Fruit fly (Drosophila melanogaster): Measurements from ENCODE around the gene CG44532.

The CG44532 gene

DNA sequence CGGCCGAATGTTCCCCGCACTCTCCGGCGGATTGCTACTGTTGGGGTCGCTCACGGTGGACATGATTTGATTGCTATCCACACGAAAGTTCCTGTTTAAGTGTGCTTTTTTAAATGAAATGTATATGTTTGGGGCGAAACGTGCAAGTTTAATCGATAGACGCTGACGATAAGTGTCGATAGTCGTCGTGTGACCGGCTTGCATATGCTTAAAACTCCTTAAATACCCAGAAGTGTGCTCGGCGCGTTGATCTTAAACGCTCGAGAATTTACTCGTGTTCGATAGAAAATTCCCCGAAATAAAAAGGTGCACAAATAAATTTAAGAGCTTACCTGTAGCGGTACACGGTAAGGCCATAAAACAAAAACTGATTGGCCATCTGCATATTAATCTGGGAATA, at the start of gene CG44532, which contains the start of gene Zpr1:
TSS of gene CG44532 (plus strand) at position 181 of the 400 bp plus-strand sequence.
TSS of gene Zpr1 (minus strand) at position 179 of the 400 bp plus-strand sequence.
- TF ChIP-seq HLH4C (GFP tag; IDR thresholded peaks at IDR 0.05; ENCODE audit: partially characterized antibody): peak; percentile 64; the same call in 2 of the 3 replicates
- TF ChIP-seq CG7963 (GFP tag; IDR thresholded peaks at IDR 0.05; ENCODE audit: partially characterized antibody): peak; percentile 49; the same call in 1 of the 3 replicates
- TF ChIP-seq CG34224 (GFP tag; IDR thresholded peaks at IDR 0.05; ENCODE audit: partially characterized antibody): peak; percentile 52
- TF ChIP-seq CG14860 (GFP tag; IDR thresholded peaks at IDR 0.05; ENCODE audit: partially characterized antibody): peak; percentile 59
- TF ChIP-seq zen2 (GFP tag; IDR thresholded peaks at IDR 0.05; ENCODE audit: partially characterized antibody): peak; percentile 20; the same call in 1 of the 3 replicates
- TF ChIP-seq hbn (GFP tag; IDR thresholded peaks at IDR 0.05; ENCODE audit: partially characterized antibody): peak; percentile 49
- peak; percentile 52 for TF ChIP-seq inv (GFP tag; IDR thresholded peaks at IDR 0.05; ENCODE audit: partially characterized antibody)
- peak; percentile 56; the same call in 1 of the 2 replicates for TF ChIP-seq sna (GFP tag; IDR thresholded peaks at IDR 0.05; ENCODE audit: partially characterized antibody)
- TF ChIP-seq CG13287 (GFP tag; IDR thresholded peaks at IDR 0.05; ENCODE audit: partially characterized antibody): peak; percentile 77
- 0 out of 2 replicates have a peak, but pooled peaks have one; percentile 14 for TF ChIP-seq tna (GFP tag; IDR thresholded peaks at IDR 0.05; ENCODE audit: partially characterized antibody)
- peak; percentile 75 for TF ChIP-seq Bgb (GFP tag; IDR thresholded peaks at IDR 0.05; ENCODE audit: partially characterized antibody)
- no peak for TF ChIP-seq CG8924 (tag; optimal IDR thresholded peaks at IDR 0.05)
- TF ChIP-seq CG5953 (GFP tag; IDR thresholded peaks at IDR 0.05): no peak
- peak; percentile 24 for TF ChIP-seq stwl (tag; optimal IDR thresholded peaks at IDR 0.05)
- peak; percentile 25 for TF ChIP-seq HmgZ (tag; optimal IDR thresholded peaks at IDR 0.05)
- TF ChIP-seq CG12744 (GFP tag; optimal IDR thresholded peaks at IDR 0.05): no peak
- 0 out of 2 replicates have a peak, but pooled peaks have one; percentile 23 for TF ChIP-seq ato (GFP tag; IDR thresholded peaks at IDR 0.05; ENCODE audit: partially characterized antibody)
- TF ChIP-seq dm (GFP tag; optimal IDR thresholded peaks at IDR 0.05): peak; percentile 60
- peak in 1 of 2 experiments; percentile 30 for TF ChIP-seq crp (GFP tag; optimal IDR thresholded peaks at IDR 0.05)
- no peak for TF ChIP-seq nerfin-2 (GFP tag; IDR thresholded peaks at IDR 0.05; ENCODE audit: partially characterized antibody)
- TF ChIP-seq Doc3 (GFP tag; IDR thresholded peaks at IDR 0.05; ENCODE audit: partially characterized antibody): peak; percentile 50; the same call in 2 of the 3 replicates
- peak; percentile 21 for TF ChIP-seq CG9797 (GFP tag; optimal IDR thresholded peaks at IDR 0.05)
- peak; percentile 66 for TF ChIP-seq MBD-R2 (GFP tag; IDR thresholded peaks at IDR 0.05)
- no peak for TF ChIP-seq ham (GFP tag; IDR thresholded peaks at IDR 0.05)
- TF ChIP-seq gcm2 (GFP tag; optimal IDR thresholded peaks at IDR 0.05): no peak
- TF ChIP-seq Sin3A (optimal IDR thresholded peaks at IDR 0.05): peak; percentile 19
- TF ChIP-seq Dll (GFP tag; IDR thresholded peaks at IDR 0.05; ENCODE audit: partially characterized antibody): peak; percentile 67
- no peak for TF ChIP-seq CG15696 (tag; optimal IDR thresholded peaks at IDR 0.05)
- TF ChIP-seq knrl (GFP tag; IDR thresholded peaks at IDR 0.05; ENCODE audit: partially characterized antibody): peak; percentile 62; the same call in 2 of the 3 replicates
- TF ChIP-seq ap (GFP tag; IDR thresholded peaks at IDR 0.05): no peak
- peak; percentile 39 for TF ChIP-seq CG17186 (GFP tag; optimal IDR thresholded peaks at IDR 0.05)
- TF ChIP-seq amos (GFP tag; IDR thresholded peaks at IDR 0.05; ENCODE audit: partially characterized antibody): peak; percentile 74
- TF ChIP-seq chinmo (GFP tag; IDR thresholded peaks at IDR 0.05; ENCODE audit: partially characterized antibody): 0 out of 4 replicates have a peak, but pooled peaks have one; percentile 64
- peak; percentile 27 for TF ChIP-seq CG15514 (GFP tag; optimal IDR thresholded peaks at IDR 0.05)
- no peak for TF ChIP-seq CG7839 (tag; optimal IDR thresholded peaks at IDR 0.05)
- TF ChIP-seq CG14710 (tag; optimal IDR thresholded peaks at IDR 0.05): peak; percentile 18
- peak; percentile 74 for TF ChIP-seq Opbp (GFP tag; IDR thresholded peaks at IDR 0.05; ENCODE audit: partially characterized antibody)
- peak; percentile 62 for TF ChIP-seq vnd (GFP tag; IDR thresholded peaks at IDR 0.05; ENCODE audit: partially characterized antibody)
- TF ChIP-seq Antp (GFP tag; optimal IDR thresholded peaks at IDR 0.05): no peak
- no peak for TF ChIP-seq abd-A (tag; optimal IDR thresholded peaks at IDR 0.05)
- no peak for TF ChIP-seq H2.0 (GFP tag; IDR thresholded peaks at IDR 0.05)
- peak; percentile 74 for TF ChIP-seq Dref (GFP tag; IDR thresholded peaks at IDR 0.05)
- TF ChIP-seq CG3995 (GFP tag; optimal IDR thresholded peaks at IDR 0.05): peak; percentile 7
- no peak for TF ChIP-seq pho (GFP tag; optimal IDR thresholded peaks at IDR 0.05)
- peak; percentile 70 for TF ChIP-seq gfzf (GFP tag; optimal IDR thresholded peaks at IDR 0.05)
- TF ChIP-seq CG17385 (GFP tag; optimal IDR thresholded peaks at IDR 0.05): no peak
- peak; percentile 55; the same call in 1 of the 2 replicates for TF ChIP-seq bbx (GFP tag; IDR thresholded peaks at IDR 0.05; ENCODE audit: partially characterized antibody)
